Worm (Caenorhabditis elegans) whole organism, midembryonic: ENCODE results near the gene zzz-1.

Experiments used
- T22C8.4 ChIP-seq: fragments of 200-800 bp; sonication (Bioruptor generic); IDR thresholded peaks from 2 replicates; pipeline ENCODE4 v1.3.6; 2022; ENCODE audit warnings: missing genetic modification characterization, missing compliant biosample characterization
- cog-1 ChIP-seq: sonication (generic microtip); optimal IDR thresholded peaks from 2 replicates; lab custom pipeline; 2016; ENCODE audit warnings: missing genetic modification characterization, missing compliant biosample characterization
- flt-1 ChIP-seq: fragments of 200-800 bp; sonication (Bioruptor generic); IDR thresholded peaks from 2 replicates; pipeline ENCODE4 v1.3.6; 2022; ENCODE audit warnings: missing genetic modification characterization, missing compliant biosample characterization
- klf-2 ChIP-seq: fragments of 200-800 bp; sonication (Bioruptor generic); conservative IDR thresholded peaks from 2 replicates; pipeline ENCODE4 v1.3.6; 2022; ENCODE audit warnings: missing genetic modification reagents, missing genetic modification characterization, missing compliant biosample characterization
- med-1 ChIP-seq: sonication (generic microtip); optimal IDR thresholded peaks from 2 replicates; lab custom pipeline; 2017; ENCODE audit warnings: missing genetic modification characterization, mild to moderate bottlenecking, missing compliant biosample characterization, antibody characterized with exemption, missing genetic modification reagents; ENCODE audit not compliant: insufficient read depth
- ref-1 ChIP-seq: fragments of 200-800 bp; sonication (Bioruptor generic); conservative IDR thresholded peaks from 2 replicates; pipeline ENCODE4 v1.3.6; 2022; ENCODE audit warnings: missing genetic modification reagents, missing genetic modification characterization, missing compliant biosample characterization
- ztf-23 ChIP-seq: fragments of 200-800 bp; sonication (Bioruptor generic); IDR thresholded peaks from 2 replicates; pipeline ENCODE4 v1.3.6; 2022; ENCODE audit warnings: missing genetic modification reagents, missing genetic modification characterization, missing compliant biosample characterization
- ztf-29 ChIP-seq: fragments of 200-800 bp; sonication (Bioruptor generic); IDR thresholded peaks from 2 replicates; pipeline ENCODE4 v1.3.6; 2022; ENCODE audit warnings: missing genetic modification reagents, missing genetic modification characterization, missing compliant biosample characterization

ce11 chrV:10856901-10857637 is 51.9 kb downstream of the zzz-1 start:
- no peak for TF ChIP-seq ztf-23 (GFP tag; lab: Robert Waterston, UW)
- no peak for TF ChIP-seq cog-1 (tag; lab: Kevin White, UChicago)
- no peak for TF ChIP-seq flt-1 (GFP tag; lab: Robert Waterston, UW)
- no peak for TF ChIP-seq klf-2 (GFP tag; lab: Robert Waterston, UW)
- TF ChIP-seq ref-1 (GFP tag; lab: Robert Waterston, UW) = no peak
- no peak for TF ChIP-seq T22C8.4 (GFP tag; lab: Robert Waterston, UW)
- TF ChIP-seq med-1 (GFP tag; lab: Kevin White, UChicago) = no peak
- TF ChIP-seq ztf-29 (GFP tag; lab: Robert Waterston, UW) = no peak
